Worm (Caenorhabditis elegans) whole organism, late embryonic: ENCODE measurements around the gene F23F12.13.

Experiments
- C08G9.2 ChIP-seq: sonication (generic microtip); optimal IDR thresholded peaks from 2 replicates; lab custom pipeline; 2016; ENCODE audit warnings: mild to moderate bottlenecking, missing genetic modification characterization, moderate library complexity, missing compliant biosample characterization
- C38D4.7 ChIP-seq: fragments of 200-800 bp; sonication (Bioruptor generic); optimal IDR thresholded peaks from 2 replicates; lab custom pipeline; 2018; ENCODE audit warnings: mild to moderate bottlenecking, missing genetic modification characterization, moderate library complexity, missing compliant biosample characterization
- F13H6.1 ChIP-seq: sonication (generic microtip); optimal IDR thresholded peaks from 2 replicates; lab custom pipeline; 2016; ENCODE audit warnings: missing genetic modification characterization, missing compliant biosample characterization
- T23F11.4 ChIP-seq: fragments of 200-800 bp; sonication (Bioruptor generic); optimal IDR thresholded peaks from 2 replicates; lab custom pipeline; 2018; ENCODE audit warnings: mild to moderate bottlenecking, missing genetic modification characterization, missing compliant biosample characterization
- ceh-19 ChIP-seq: fragments of 200-800 bp; sonication (Bioruptor generic); optimal IDR thresholded peaks from 2 replicates; lab custom pipeline; 2018; ENCODE audit warnings: mild to moderate bottlenecking, missing genetic modification characterization, missing compliant biosample characterization
- ceh-2 ChIP-seq: sonication (generic microtip); optimal IDR thresholded peaks from 2 replicates; lab custom pipeline; 2016; ENCODE audit warnings: missing genotype, missing genetic modification characterization, missing compliant biosample characterization
- ceh-22 ChIP-seq: sonication (generic microtip); optimal IDR thresholded peaks from 2 replicates; lab custom pipeline; 2017; ENCODE audit warnings: missing biosample characterization, missing genetic modification characterization
- ceh-24 ChIP-seq: sonication (generic microtip); optimal IDR thresholded peaks from 2 replicates; lab custom pipeline; 2016; ENCODE audit warnings: mild to moderate bottlenecking, missing genetic modification characterization, missing compliant biosample characterization
- ceh-30 ChIP-seq: fragments of 150-350 bp; optimal IDR thresholded peaks from 2 replicates; lab custom pipeline; 2014; ENCODE audit warnings: missing biosample characterization, missing genetic modification characterization
- ceh-9 ChIP-seq: sonication (generic microtip); optimal IDR thresholded peaks from 2 replicates; lab custom pipeline; 2016; ENCODE audit warnings: mild to moderate bottlenecking, missing genetic modification characterization, inconsistent platforms, missing compliant biosample characterization
- elt-2 ChIP-seq: sonication (generic microtip); optimal IDR thresholded peaks from 2 replicates; lab custom pipeline; 2016; ENCODE audit warnings: missing genetic modification reagents, missing genetic modification characterization, missing compliant biosample characterization
- hlh-15 ChIP-seq: sonication (generic microtip); optimal IDR thresholded peaks from 2 replicates; lab custom pipeline; 2016; ENCODE audit warnings: missing genetic modification characterization, missing compliant biosample characterization
- hlh-6 ChIP-seq: sonication (generic microtip); optimal IDR thresholded peaks from 2 replicates; lab custom pipeline; 2016; ENCODE audit warnings: missing genotype, missing genetic modification characterization, missing compliant biosample characterization
- hlh-8 ChIP-seq: sonication (generic microtip); optimal IDR thresholded peaks from 2 replicates; lab custom pipeline; 2016; ENCODE audit warnings: missing genotype, missing genetic modification characterization, missing compliant biosample characterization
- lin-11 ChIP-seq: fragments of 200-800 bp; sonication (Bioruptor generic); optimal IDR thresholded peaks from 2 replicates; lab custom pipeline; 2018; ENCODE audit warnings: mild to moderate bottlenecking, missing genetic modification characterization, missing compliant biosample characterization
- madf-2 ChIP-seq: sonication (generic microtip); optimal IDR thresholded peaks from 2 replicates; lab custom pipeline; 2017; ENCODE audit warnings: missing genetic modification characterization, missing compliant biosample characterization
- nfya-1 ChIP-seq: sonication (generic microtip); optimal IDR thresholded peaks from 2 replicates; lab custom pipeline; 2017; ENCODE audit warnings: missing genetic modification characterization, mild to moderate bottlenecking, missing compliant biosample characterization, antibody characterized with exemption, moderate library complexity
- nhr-232 ChIP-seq: sonication (generic microtip); optimal IDR thresholded peaks from 2 replicates; lab custom pipeline; 2016; ENCODE audit warnings: missing genetic modification characterization, missing compliant biosample characterization
- odd-2 ChIP-seq: sonication (generic microtip); optimal IDR thresholded peaks from 2 replicates; lab custom pipeline; 2017; ENCODE audit warnings: antibody characterized with exemption, mild to moderate bottlenecking, missing genetic modification characterization, missing compliant biosample characterization
- pag-3 ChIP-seq: sonication (generic microtip); optimal IDR thresholded peaks from 2 replicates; lab custom pipeline; 2016; ENCODE audit warnings: missing compliant biosample characterization, missing genetic modification characterization, borderline replicate concordance
- pat-9 ChIP-seq: fragments of 200-800 bp; sonication (Bioruptor generic); optimal IDR thresholded peaks from 2 replicates; lab custom pipeline; 2018; ENCODE audit warnings: mild to moderate bottlenecking, missing genetic modification characterization, moderate library complexity, missing compliant biosample characterization
- pax-1 ChIP-seq: fragments of 150-350 bp; optimal IDR thresholded peaks from 2 replicates; lab custom pipeline; 2014; ENCODE audit warnings: missing biosample characterization, missing genetic modification characterization
- pha-2 ChIP-seq: sonication (generic microtip); optimal IDR thresholded peaks from 2 replicates; lab custom pipeline; 2017; ENCODE audit warnings: mild to moderate bottlenecking, missing genetic modification characterization, missing compliant biosample characterization
- pha-4 ChIP-seq: fragments of 150-350 bp; optimal IDR thresholded peaks from 2 replicates; lab custom pipeline; 2018; ENCODE audit warnings: missing biosample characterization, missing genetic modification reagents, missing genetic modification characterization
- pqm-1 ChIP-seq: sonication (generic microtip); optimal IDR thresholded peaks from 2 replicates; lab custom pipeline; 2016; ENCODE audit warnings: missing genetic modification characterization, missing compliant biosample characterization
- pros-1 ChIP-seq: fragments of 150-350 bp; optimal IDR thresholded peaks from 2 replicates; lab custom pipeline; 2014; ENCODE audit warnings: missing biosample characterization, missing genetic modification reagents, missing genetic modification characterization
- rnt-1 ChIP-seq: sonication (generic microtip); optimal IDR thresholded peaks from 2 replicates; lab custom pipeline; 2016; ENCODE audit warnings: missing genetic modification characterization, missing compliant biosample characterization
- sox-4 ChIP-seq: sonication (generic microtip); optimal IDR thresholded peaks from 2 replicates; lab custom pipeline; 2017; ENCODE audit warnings: mild to moderate bottlenecking, missing genetic modification characterization, inconsistent platforms, missing compliant biosample characterization
- syd-9 ChIP-seq: sonication (generic microtip); optimal IDR thresholded peaks from 2 replicates; lab custom pipeline; 2016; ENCODE audit warnings: mild to moderate bottlenecking, missing genetic modification characterization, moderate library complexity, missing compliant biosample characterization
- tbx-2 ChIP-seq: sonication (generic microtip); optimal IDR thresholded peaks from 2 replicates; lab custom pipeline; 2016; ENCODE audit warnings: missing genetic modification characterization, missing compliant biosample characterization
- ttx-3 ChIP-seq: sonication (generic microtip); optimal IDR thresholded peaks from 2 replicates; lab custom pipeline; 2016; ENCODE audit warnings: missing genetic modification reagents, missing genetic modification characterization, missing compliant biosample characterization
- unc-42 ChIP-seq: sonication (generic microtip); optimal IDR thresholded peaks from 2 replicates; lab custom pipeline; 2016; ENCODE audit warnings: missing genotype, missing genetic modification characterization, missing compliant biosample characterization
- unc-55 ChIP-seq: sonication (generic microtip); optimal IDR thresholded peaks from 2 replicates; lab custom pipeline; 2017; ENCODE audit warnings: missing biosample characterization, missing genetic modification reagents, missing genetic modification characterization
- unc-86 ChIP-seq: sonication (generic microtip); optimal IDR thresholded peaks from 2 replicates; lab custom pipeline; 2016; ENCODE audit warnings: missing genetic modification characterization, missing compliant biosample characterization
- zip-5 ChIP-seq: sonication (generic microtip); optimal IDR thresholded peaks from 2 replicates; lab custom pipeline; 2016; ENCODE audit warnings: missing genetic modification characterization, missing compliant biosample characterization

F23F12.13 gene

ce11 chrIII:6482918-6483317 is 12.6 kb upstream of the F23F12.13 start, which contains the start of gene chtb-2:
chtb-2 (plus strand) TSS chrIII:6483218.
- TF ChIP-seq tbx-2 (tag; lab: Kevin White, UChicago) (no peak), zip-5 (tag; lab: Kevin White, UChicago) (no peak), pros-1 (tag; lab: Kevin White, UChicago) (no peak), unc-42 (tag; lab: Kevin White, UChicago) (no peak), lin-11 (no peak), ceh-24 (tag; lab: Kevin White, UChicago) (no peak), F13H6.1 (tag; lab: Kevin White, UChicago) (no peak), pax-1 (no peak), hlh-15 (tag; lab: Kevin White, UChicago) (no peak), ttx-3 (tag; lab: Kevin White, UChicago) (no peak), pag-3 (tag; lab: Kevin White, UChicago) (no peak), ceh-9 (no peak)

ce11 chrIII:6488916-6489315 is 6.6 kb upstream of the F23F12.13 start:
- no peak for TF ChIP-seq lin-11
- peak; percentile 28 for TF ChIP-seq nfya-1
- TF ChIP-seq unc-55, result peak; percentile 1

ce11 chrIII:6489493-6489892 is 6.0 kb upstream of the F23F12.13 start, which contains the start of gene rpt-3:
rpt-3 (plus strand) TSS chrIII:6489793.
- TF ChIP-seq C08G9.2 (tag; lab: Kevin White, UChicago) (no peak), elt-2 (tag; lab: Kevin White, UChicago) (no peak), rnt-1 (tag; lab: Kevin White, UChicago) (no peak), pros-1 (tag; lab: Kevin White, UChicago) (no peak), zip-5 (tag; lab: Kevin White, UChicago) (no peak), ceh-22 (tag; lab: Kevin White, UChicago) (no peak), T23F11.4 (no peak), ceh-30 (tag; lab: Kevin White, UChicago) (no peak), pax-1 (no peak), pqm-1 (tag; lab: Kevin White, UChicago) (no peak), nhr-232 (tag; lab: Kevin White, UChicago) (no peak), odd-2 (no peak), ceh-19 (GFP tag; lab: Kevin White, UChicago) (no peak), tbx-2 (tag; lab: Kevin White, UChicago) (no peak), ceh-2 (tag; lab: Kevin White, UChicago) (no peak), unc-42 (tag; lab: Kevin White, UChicago) (no peak), unc-86 (tag; lab: Kevin White, UChicago) (no peak), hlh-8 (no peak), pag-3 (tag; lab: Kevin White, UChicago) (no peak)

DNA sequence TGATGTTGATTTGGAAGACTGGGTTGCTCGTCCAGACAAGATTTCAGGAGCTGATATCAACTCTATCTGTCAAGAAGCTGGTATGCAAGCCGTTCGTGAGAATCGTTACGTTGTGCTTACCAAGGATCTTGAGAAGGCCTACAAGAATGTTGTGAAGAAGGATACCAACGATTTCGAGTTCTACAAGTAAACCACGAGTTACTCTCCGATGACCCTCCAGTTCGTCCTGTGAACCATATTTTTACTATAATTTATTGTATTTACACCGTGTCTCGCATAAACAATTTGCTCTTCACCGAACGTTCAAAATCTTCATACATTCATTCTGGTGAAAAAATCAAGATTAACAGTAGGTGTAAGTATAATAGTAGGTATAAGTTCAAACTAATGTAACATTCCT is 4.5 kb upstream of the F23F12.13 start:
- no peak for TF ChIP-seq hlh-6 (tag; lab: Kevin White, UChicago)
- no peak for TF ChIP-seq ceh-24 (tag; lab: Kevin White, UChicago)
- TF ChIP-seq pax-1, result no peak
- TF ChIP-seq pha-4 (tag; lab: Kevin White, UChicago), result no peak
- TF ChIP-seq pat-9 (tag; lab: Kevin White, UChicago), result no peak
- TF ChIP-seq, all 69 proteins: peak for 0

- TF ChIP-seq pha-2 (no peak), syd-9 (tag; lab: Kevin White, UChicago) (no peak), F13H6.1 (tag; lab: Kevin White, UChicago) (no peak), tbx-2 (tag; lab: Kevin White, UChicago) (no peak), sox-4 (tag; lab: Kevin White, UChicago) (no peak), C38D4.7 (GFP tag; lab: Kevin White, UChicago) (no peak), pat-9 (tag; lab: Kevin White, UChicago) (no peak), C08G9.2 (tag; lab: Kevin White, UChicago) (no peak), unc-55 (no peak), madf-2 (tag; lab: Kevin White, UChicago) (no peak)
Measured at ce11 chrIII:6492807-6493206, 2.7 kb upstream of the F23F12.13 start, which contains the start of gene srb-11. srb-11 (minus strand) TSS chrIII:6492907.
